Worm (Caenorhabditis elegans) whole organism, L4 larva: ENCODE data around the gene D2024.5.

ENCODE experiments used
- F10B5.3 ChIP-seq: sonication (generic microtip); optimal IDR thresholded peaks from 2 replicates; lab custom pipeline; 2016; ENCODE audit warnings: mild to moderate bottlenecking, missing genetic modification characterization, missing compliant biosample characterization
- F37D6.2 ChIP-seq: sonication (generic microtip); optimal IDR thresholded peaks from 2 replicates; lab custom pipeline; 2016; ENCODE audit warnings: mild to moderate bottlenecking, missing genetic modification characterization, missing compliant biosample characterization
- R02D3.7 ChIP-seq: fragments of 150-350 bp; sonication (generic microtip); optimal IDR thresholded peaks from 3 replicates; lab custom pipeline; 2014; ENCODE audit warnings: missing biosample characterization, missing genetic modification characterization
- T20F7.1 ChIP-seq: fragments of 200-800 bp; sonication (Bioruptor generic); optimal IDR thresholded peaks from 2 replicates; lab custom pipeline; 2018; ENCODE audit warnings: mild to moderate bottlenecking, missing genetic modification characterization, missing compliant biosample characterization
- T26A8.4 ChIP-seq: fragments of 200-800 bp; sonication (Bioruptor generic); IDR thresholded peaks from 2 replicates; pipeline ENCODE4 v1.3.6; 2022; ENCODE audit warnings: missing genetic modification characterization, missing compliant biosample characterization
- Y105C5A.15 ChIP-seq: fragments of 200-800 bp; sonication (Bioruptor generic); IDR thresholded peaks from 2 replicates; pipeline ENCODE4 v1.3.6; 2022; ENCODE audit warnings: missing genetic modification characterization, missing compliant biosample characterization
- Y5F2A.4 ChIP-seq: fragments of 200-800 bp; sonication (Bioruptor generic); optimal IDR thresholded peaks from 2 replicates; lab custom pipeline; 2018; ENCODE audit warnings: mild to moderate bottlenecking, missing genetic modification characterization, missing compliant biosample characterization
- ZK546.5 ChIP-seq, 2 experiments: sonication (generic microtip); optimal IDR thresholded peaks; 2 replicates each; lab custom pipeline; 2017; ENCODE audit warnings: missing biosample characterization in 2 of 2, missing genetic modification characterization in 2 of 2
- aha-1 ChIP-seq: fragments of 150-350 bp; peaks from one replicate; lab custom pipeline; 2014; ENCODE audit warnings: missing biosample characterization, missing genetic modification characterization
- ama-1 ChIP-seq: fragments of 150-350 bp; optimal IDR thresholded peaks from 2 replicates; lab custom pipeline; 2014; ENCODE audit warnings: inconsistent platforms, mixed read lengths
- arid-1 ChIP-seq: fragments of 200-800 bp; sonication (Bioruptor generic); conservative IDR thresholded peaks from 2 replicates; pipeline ENCODE4 v1.3.6; 2022; ENCODE audit warnings: missing genetic modification reagents, missing genetic modification characterization, missing compliant biosample characterization
- attf-4 ChIP-seq: sonication (generic microtip); optimal IDR thresholded peaks from 3 replicates; lab custom pipeline; 2017; ENCODE audit warnings: missing biosample characterization, missing genetic modification characterization
- ceh-28 ChIP-seq: fragments of 150-350 bp; optimal IDR thresholded peaks from 2 replicates; lab custom pipeline; 2014; ENCODE audit warnings: missing biosample characterization, missing genetic modification reagents, missing genetic modification characterization
- ceh-82 ChIP-seq: sonication (generic microtip); optimal IDR thresholded peaks from 2 replicates; lab custom pipeline; 2017; ENCODE audit warnings: missing biosample characterization, missing genetic modification characterization
- daf-12 ChIP-seq: fragments of 150-350 bp; optimal IDR thresholded peaks from 2 replicates; lab custom pipeline; 2014; ENCODE audit warnings: missing biosample characterization, missing genetic modification reagents, missing genetic modification characterization
- daf-8 ChIP-seq: fragments of 200-800 bp; sonication (Bioruptor generic); IDR thresholded peaks from 2 replicates; pipeline ENCODE4 v1.3.6; 2022; ENCODE audit warnings: missing genetic modification characterization, missing compliant biosample characterization
- dmd-8 ChIP-seq: fragments of 200-800 bp; sonication (Bioruptor generic); IDR thresholded peaks from 2 replicates; pipeline ENCODE4 v1.3.6; 2022; ENCODE audit warnings: missing genetic modification characterization, missing compliant biosample characterization
- dmd-9 ChIP-seq: fragments of 200-800 bp; sonication (Bioruptor generic); IDR thresholded peaks from 2 replicates; pipeline ENCODE4 v1.3.6; 2022; ENCODE audit warnings: missing genetic modification reagents, missing genetic modification characterization, missing compliant biosample characterization
- dve-1 ChIP-seq: sonication (generic microtip); optimal IDR thresholded peaks from 2 replicates; lab custom pipeline; 2017; ENCODE audit warnings: antibody characterized with exemption, mild to moderate bottlenecking, missing genetic modification characterization, missing compliant biosample characterization; ENCODE audit not compliant: insufficient read depth
- egl-27 ChIP-seq: sonication (generic microtip); optimal IDR thresholded peaks from 3 replicates; lab custom pipeline; 2017; ENCODE audit warnings: missing biosample characterization, missing genetic modification reagents, missing genetic modification characterization
- egl-43 ChIP-seq: fragments of 200-800 bp; sonication (Bioruptor generic); IDR thresholded peaks from 2 replicates; pipeline ENCODE4 v1.3.6; 2022; ENCODE audit warnings: missing genetic modification reagents, missing genetic modification characterization, missing compliant biosample characterization
- fkh-10 ChIP-seq: fragments of 150-350 bp; optimal IDR thresholded peaks from 2 replicates; lab custom pipeline; 2014; ENCODE audit warnings: missing biosample characterization, missing genetic modification reagents, missing genetic modification characterization
- fos-1 ChIP-seq: fragments of 150-350 bp; optimal IDR thresholded peaks from 2 replicates; lab custom pipeline; 2014; ENCODE audit warnings: missing biosample characterization, missing genetic modification characterization
- hif-1 ChIP-seq, 2 experiments: sonication (generic microtip); optimal IDR thresholded peaks; 2 replicates each; lab custom pipeline; 2016 to 2017; ENCODE audit warnings: missing compliant biosample characterization in 2 of 2, missing genetic modification characterization in 2 of 2, missing genetic modification reagents in 2 of 2, missing genotype in 2 of 2, mild to moderate bottlenecking in 1 of 2
- hlh-11 ChIP-seq: fragments of 200-800 bp; sonication (Bioruptor generic); optimal IDR thresholded peaks from 2 replicates; lab custom pipeline; 2018; ENCODE audit warnings: mild to moderate bottlenecking, missing genetic modification characterization, missing compliant biosample characterization
- hmg-1.1 ChIP-seq: fragments of 200-800 bp; sonication (Bioruptor generic); IDR thresholded peaks from 2 replicates; pipeline ENCODE4 v1.3.6; 2022; ENCODE audit warnings: missing genetic modification reagents, missing genetic modification characterization, missing compliant biosample characterization
- jun-1 ChIP-seq: fragments of 150-350 bp; optimal IDR thresholded peaks from 2 replicates; lab custom pipeline; 2014; ENCODE audit warnings: missing biosample characterization, missing genetic modification reagents, missing genetic modification characterization
- lin-29 ChIP-seq: fragments of 200-800 bp; sonication (Bioruptor generic); IDR thresholded peaks from 2 replicates; pipeline ENCODE4 v1.3.6; 2022; ENCODE audit warnings: missing genetic modification reagents, missing genetic modification characterization, missing compliant biosample characterization
- lin-39 ChIP-seq: fragments of 150-350 bp; optimal IDR thresholded peaks from 2 replicates; lab custom pipeline; 2014; ENCODE audit warnings: missing biosample characterization, missing genetic modification reagents, missing genetic modification characterization
- lsy-2 ChIP-seq, 2 experiments: fragments of 150-350 bp in 1 of 2; sonication (generic microtip) in 1 of 2; optimal IDR thresholded peaks; 2 replicates each; lab custom pipeline; 2014 to 2017; ENCODE audit warnings: missing biosample characterization in 2 of 2, missing genetic modification characterization in 2 of 2
- mdl-1 ChIP-seq, 2 experiments: fragments of 150-350 bp in 1 of 2; sonication (generic microtip) in 1 of 2; optimal IDR thresholded peaks; 2 replicates each; lab custom pipeline; 2014 to 2017; ENCODE audit warnings: missing biosample characterization in 2 of 2, missing genetic modification characterization in 2 of 2
- mxl-3 ChIP-seq: fragments of 200-800 bp; sonication (Bioruptor generic); optimal IDR thresholded peaks from 2 replicates; lab custom pipeline; 2018; ENCODE audit warnings: mild to moderate bottlenecking, missing genetic modification characterization, missing compliant biosample characterization
- nhr-10 ChIP-seq: fragments of 150-350 bp; optimal IDR thresholded peaks from 2 replicates; lab custom pipeline; 2014; ENCODE audit warnings: missing biosample characterization, missing genetic modification characterization
- nhr-102 ChIP-seq: sonication (generic microtip); optimal IDR thresholded peaks from 2 replicates; lab custom pipeline; 2016; ENCODE audit warnings: mild to moderate bottlenecking, missing genetic modification characterization, moderate library complexity, missing compliant biosample characterization
- nhr-237 ChIP-seq: sonication (generic microtip); optimal IDR thresholded peaks from 2 replicates; lab custom pipeline; 2017; ENCODE audit warnings: missing biosample characterization, missing genetic modification characterization
- nhr-48 ChIP-seq: sonication (generic microtip); optimal IDR thresholded peaks from 2 replicates; lab custom pipeline; 2016; ENCODE audit warnings: mild to moderate bottlenecking, missing genetic modification characterization, missing compliant biosample characterization
- nhr-76 ChIP-seq: fragments of 150-350 bp; optimal IDR thresholded peaks from 2 replicates; lab custom pipeline; 2014; ENCODE audit warnings: missing biosample characterization, missing genetic modification characterization
- php-3 ChIP-seq: fragments of 200-800 bp; sonication (Bioruptor generic); IDR thresholded peaks from 2 replicates; pipeline ENCODE4 v1.3.6; 2022; ENCODE audit warnings: missing genetic modification reagents, missing genetic modification characterization, missing compliant biosample characterization
- pqm-1 ChIP-seq: sonication (generic microtip); optimal IDR thresholded peaks from 2 replicates; lab custom pipeline; 2017; ENCODE audit warnings: missing biosample characterization, missing genetic modification characterization
- saeg-2 ChIP-seq: fragments of 200-800 bp; sonication (Bioruptor generic); IDR thresholded peaks from 2 replicates; pipeline ENCODE4 v1.3.6; 2022; ENCODE audit warnings: missing genetic modification reagents, missing genetic modification characterization, missing compliant biosample characterization
- skn-1 ChIP-seq: fragments of 150-350 bp; optimal IDR thresholded peaks from 2 replicates; lab custom pipeline; 2014; ENCODE audit warnings: missing biosample characterization, missing genetic modification characterization
- snpc-4 ChIP-seq: fragments of 150-350 bp; optimal IDR thresholded peaks from 2 replicates; lab custom pipeline; 2014; ENCODE audit warnings: missing biosample characterization, missing genetic modification characterization
- tag-97 ChIP-seq: fragments of 200-800 bp; sonication (Bioruptor generic); IDR thresholded peaks from 2 replicates; pipeline ENCODE4 v1.3.6; 2022; ENCODE audit warnings: missing genetic modification characterization, missing compliant biosample characterization
- unc-39 ChIP-seq: sonication (generic microtip); optimal IDR thresholded peaks from 2 replicates; lab custom pipeline; 2017; ENCODE audit warnings: missing biosample characterization, missing genetic modification characterization
- unc-62 ChIP-seq, 3 experiments: fragments of 150-350 bp in 1 of 3; sonication (generic microtip); optimal IDR thresholded peaks in 2 of 3; peaks in 1 of 3; 1 replicate in 1 of 3; 2 replicates in 2 of 3; lab custom pipeline; 2014 to 2017; ENCODE audit warnings: missing biosample characterization in 3 of 3, missing genetic modification characterization in 3 of 3, missing genetic modification reagents in 3 of 3, missing genotype in 1 of 3
- zfp-3 ChIP-seq: fragments of 200-800 bp; sonication (Bioruptor generic); conservative IDR thresholded peaks from 2 replicates; pipeline ENCODE4 v1.3.6; 2022; ENCODE audit warnings: missing genetic modification reagents, missing genetic modification characterization, missing compliant biosample characterization
- zip-11 ChIP-seq: fragments of 200-800 bp; sonication (Bioruptor generic); IDR thresholded peaks from 2 replicates; pipeline ENCODE4 v1.3.6; 2022; ENCODE audit warnings: missing genetic modification characterization, missing compliant biosample characterization
- zip-2 ChIP-seq: fragments of 150-350 bp; optimal IDR thresholded peaks from 2 replicates; lab custom pipeline; 2014; ENCODE audit warnings: missing biosample characterization, missing genetic modification characterization

The D2024.5 gene

ce11 chrIV:7237668-7238214 is 9.6 kb upstream of the D2024.5 start, which contains the start of gene elo-3 (continued):
- TF ChIP-seq nhr-76 (tag; lab: Kevin White, UChicago) (no peak), daf-12 (tag; lab: Kevin White, UChicago) (no peak), lsy-2 (tag; optimal IDR thresholded peaks at IDR 0.05; lab: Kevin White, UChicago) (no peak), mxl-3 (no peak), ceh-82 (tag; lab: Kevin White, UChicago) (no peak), Y105C5A.15 (no peak), nhr-48 (tag; lab: Kevin White, UChicago) (no peak), dve-1 (tag; lab: Kevin White, UChicago) (no peak), F10B5.3 (tag; lab: Kevin White, UChicago) (no peak), fkh-10 (no peak), zip-11 (no peak), pqm-1 (tag; lab: Kevin White, UChicago) (peak; percentile 75), dmd-8 (GFP tag; lab: Robert Waterston, UW) (no peak), T20F7.1 (no peak)
- TF ChIP-seq, all 104 proteins: peak for 11

- TF ChIP-seq attf-4 (tag; lab: Kevin White, UChicago) (no peak), saeg-2 (GFP tag; lab: Robert Waterston, UW) (no peak), skn-1 (tag; lab: Kevin White, UChicago) (no peak), snpc-4 (tag; lab: Kevin White, UChicago) (no peak), zip-2 (no peak), dve-1 (tag; lab: Kevin White, UChicago) (no peak), zfp-3 (no peak), nhr-48 (tag; lab: Kevin White, UChicago) (peak; percentile 31), aha-1 (tag; lab: Kevin White, UChicago) (no peak), ceh-28 (tag; lab: Kevin White, UChicago) (no peak), mxl-3 (peak; percentile 52), php-3 (GFP tag; lab: Robert Waterston, UW) (0 out of 2 replicates have a peak, but pooled peaks have one; percentile 7), F10B5.3 (tag; lab: Kevin White, UChicago) (no peak), ama-1 (lab: Kevin White, UChicago) (no peak), lin-29 (GFP tag; lab: Robert Waterston, UW) (no peak), nhr-10 (tag; lab: Kevin White, UChicago) (no peak), egl-43 (GFP tag; lab: Robert Waterston, UW) (no peak), pqm-1 (tag; lab: Kevin White, UChicago) (no peak), hmg-1.1 (GFP tag; lab: Robert Waterston, UW) (no peak), unc-39 (tag; lab: Kevin White, UChicago) (no peak), ZK546.5 (tag; optimal IDR thresholded peaks at IDR 0.05; lab: Kevin White, UChicago) (no peak), hlh-11 (tag; lab: Kevin White, UChicago) (peak; percentile 20), mdl-1 (tag; optimal IDR thresholded peaks at IDR 0.05; lab: Kevin White, UChicago) (no peak), fos-1 (tag; lab: Kevin White, UChicago) (no peak), jun-1 (tag; lab: Kevin White, UChicago) (no peak), Y105C5A.15 (no peak), daf-8 (GFP tag; lab: Robert Waterston, UW) (no peak), arid-1 (GFP tag; lab: Robert Waterston, UW) (no peak), R02D3.7 (no peak), F37D6.2 (tag; lab: Kevin White, UChicago) (no peak), unc-62 (GFP tag; optimal IDR thresholded peaks at IDR 0.05 in 1 of 2; lab: Kevin White, UChicago) (peak in 1 of 2 experiments; percentile 17), unc-62 (tag; optimal IDR thresholded peaks at IDR 0.05; lab: Kevin White, UChicago) (no peak), nhr-102 (tag; lab: Kevin White, UChicago) (no peak), daf-12 (tag; lab: Kevin White, UChicago) (no peak), nhr-237 (no peak), T26A8.4 (no peak), Y5F2A.4 (GFP tag; lab: Kevin White, UChicago) (no peak), dmd-9 (GFP tag; lab: Robert Waterston, UW) (no peak), hif-1 (tag; optimal IDR thresholded peaks at IDR 0.05; lab: Kevin White, UChicago) (no peak), lin-39 (tag; lab: Kevin White, UChicago) (no peak), tag-97 (GFP tag; lab: Robert Waterston, UW) (no peak), lsy-2 (tag; optimal IDR thresholded peaks at IDR 0.05; lab: Kevin White, UChicago) (peak in 1 of 2 experiments; percentile 26), egl-27 (tag; lab: Kevin White, UChicago) (no peak)
Measured at ce11 chrIV:7236248-7236772, 8.2 kb upstream of the D2024.5 start.
